ENCODE assay signal across 6 fruit fly cellular contexts in the genomic region with DNA sequence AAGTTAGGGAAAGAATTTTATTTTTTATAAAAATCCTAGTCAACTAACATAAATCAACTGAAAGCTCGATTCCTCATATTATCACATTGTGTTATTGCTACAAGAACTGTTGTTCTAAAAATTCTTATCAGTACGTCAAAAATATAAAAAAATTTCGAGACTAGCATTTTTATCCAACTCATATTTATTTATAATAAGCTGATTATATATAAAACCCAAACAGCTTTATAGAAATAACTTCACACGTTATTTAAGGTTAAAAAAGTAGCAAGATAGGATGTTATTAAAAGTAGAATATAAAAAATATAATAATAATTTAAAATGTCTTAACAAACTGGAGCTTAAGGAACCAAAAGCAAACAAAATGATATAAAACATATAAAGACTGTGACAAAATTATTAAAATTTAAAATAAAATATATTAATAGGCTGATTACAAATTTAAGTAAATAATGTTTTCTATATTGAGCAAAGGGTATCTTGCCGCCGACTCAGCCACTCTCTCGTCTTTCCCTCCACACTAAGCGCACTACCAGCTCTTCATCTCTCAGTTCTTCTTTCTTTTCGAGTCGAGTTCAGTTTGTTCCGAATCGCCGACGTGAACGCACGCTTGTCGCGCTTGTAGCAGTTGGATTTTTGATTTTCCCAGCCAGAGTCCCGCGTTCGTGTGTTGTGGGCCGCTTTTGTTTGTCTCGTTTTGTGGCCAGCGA.
A peak's percentile ranks its signal among the peaks of the same experiment; 100 is the strongest.
TF ChIP-seq lines count a peak whose summit lies in the region.

A gene (plus strand): TSS at position 573 of the 710 bp plus-strand sequence.

- no peak for TF ChIP-seq CTCF in whole organism, embryonic (GFP tag; optimal IDR thresholded peaks at IDR 0.05; lab: Kevin White, UChicago)

TF ChIP-seq in whole organism, 6 proteins besides CTCF, POLR2A, EP300 and RAD21:
- TF ChIP-seq pan (optimal IDR thresholded peaks at IDR 0.05; lab: Kevin White, UChicago) (peak; percentile 85), psq (optimal IDR thresholded peaks at IDR 0.05; lab: Kevin White, UChicago) (no peak), usp (GFP tag; optimal IDR thresholded peaks at IDR 0.05; lab: Kevin White, UChicago) (no peak), EcR (GFP tag; optimal IDR thresholded peaks at IDR 0.05; lab: Kevin White, UChicago) (peak in 1 of 2 experiments; percentile 46), Dll (optimal IDR thresholded peaks at IDR 0.05; lab: Kevin White, UChicago) (no peak), CG8478 (optimal IDR thresholded peaks at IDR 0.05; lab: Kevin White, UChicago) (no peak)
TF ChIP-seq in whole organism: peak in this region for 2.

TF ChIP-seq in whole organism, adult, 20 proteins besides CTCF, POLR2A, EP300 and RAD21:
- TF ChIP-seq CG7101 (tag; optimal IDR thresholded peaks at IDR 0.05; lab: Kevin White, UChicago) (no peak), CG1620 (GFP tag; optimal IDR thresholded peaks at IDR 0.05; lab: Kevin White, UChicago) (peak; percentile 0)

TF ChIP-seq in whole organism, embryonic, 481 proteins besides CTCF, POLR2A, EP300 and RAD21 (continues in another document):
- TF ChIP-seq CG12299 (tag; optimal IDR thresholded peaks at IDR 0.05; lab: Kevin White, UChicago), result no peak
- peak; percentile 27 for TF ChIP-seq nmo (GFP tag; optimal IDR thresholded peaks at IDR 0.05; lab: Kevin White, UChicago)
- no peak for TF ChIP-seq CG4617 (GFP tag; optimal IDR thresholded peaks at IDR 0.05; lab: Kevin White, UChicago; ENCODE audit: borderline replicate concordance)
- no peak for TF ChIP-seq Scr (GFP tag; IDR thresholded peaks at IDR 0.05; lab: Robert Waterston, UW; ENCODE audit: partially characterized antibody)
- TF ChIP-seq C15 (GFP tag; IDR thresholded peaks at IDR 0.05; lab: Robert Waterston, UW), result no peak
- TF ChIP-seq chm (GFP tag; IDR thresholded peaks at IDR 0.05; lab: Robert Waterston, UW), result peak; percentile 86
- no peak for TF ChIP-seq crc (GFP tag; optimal IDR thresholded peaks at IDR 0.05; lab: Kevin White, UChicago)
- no peak for TF ChIP-seq Sin3A (optimal IDR thresholded peaks at IDR 0.05; lab: Kevin White, UChicago)
- TF ChIP-seq CG30403 (GFP tag; optimal IDR thresholded peaks at IDR 0.05; lab: Kevin White, UChicago), result no peak
- TF ChIP-seq dan (GFP tag; IDR thresholded peaks at IDR 0.05; lab: Robert Waterston, UW), result no peak
- TF ChIP-seq BEAF-32 (GFP tag; optimal IDR thresholded peaks at IDR 0.05; lab: Kevin White, UChicago), result no peak
- TF ChIP-seq NFAT (GFP tag; IDR thresholded peaks at IDR 0.05; lab: Robert Waterston, UW), result peak; percentile 65; the same call in 1 of the 2 replicates
- TF ChIP-seq da (GFP tag; optimal IDR thresholded peaks at IDR 0.05; lab: Kevin White, UChicago), result no peak
- TF ChIP-seq odd (GFP tag; optimal IDR thresholded peaks at IDR 0.05; lab: Kevin White, UChicago), result no peak
- TF ChIP-seq onecut (GFP tag; IDR thresholded peaks at IDR 0.05; lab: Robert Waterston, UW), result no peak
- TF ChIP-seq CG17912 (GFP tag; optimal IDR thresholded peaks at IDR 0.05; lab: Kevin White, UChicago), result no peak
- no peak for TF ChIP-seq dysf (GFP tag; IDR thresholded peaks at IDR 0.05; lab: Robert Waterston, UW)
- TF ChIP-seq Drgx (GFP tag; IDR thresholded peaks at IDR 0.05; lab: Robert Waterston, UW), result no peak
- no peak for TF ChIP-seq CG18011 (GFP tag; optimal IDR thresholded peaks at IDR 0.05; lab: Kevin White, UChicago)

TF ChIP-seq in whole organism, prepupa, 60 proteins besides CTCF, POLR2A, EP300 and RAD21 (continues in another document):
- TF ChIP-seq CG6276 (GFP tag; optimal IDR thresholded peaks at IDR 0.05; lab: Kevin White, UChicago), result no peak
- TF ChIP-seq Eip78C (GFP tag; lab: Kevin White, UChicago), result peak; percentile 63
- no peak for TF ChIP-seq CG8319 (GFP tag; optimal IDR thresholded peaks at IDR 0.05; lab: Kevin White, UChicago)
- TF ChIP-seq eg (GFP tag; IDR thresholded peaks at IDR 0.05; lab: Robert Waterston, UW), result peak; percentile 68
- TF ChIP-seq Hr38 (GFP tag; optimal IDR thresholded peaks at IDR 0.05; lab: Kevin White, UChicago), result no peak
- no peak for TF ChIP-seq acj6 (GFP tag; optimal IDR thresholded peaks at IDR 0.05; lab: Kevin White, UChicago)
- TF ChIP-seq Lpt (GFP tag; optimal IDR thresholded peaks at IDR 0.05; lab: Kevin White, UChicago), result no peak
- TF ChIP-seq net (GFP tag; optimal IDR thresholded peaks at IDR 0.05; lab: Kevin White, UChicago), result no peak
- TF ChIP-seq cyc (GFP tag; optimal IDR thresholded peaks at IDR 0.05; lab: Kevin White, UChicago), result no peak
- TF ChIP-seq ss (GFP tag; optimal IDR thresholded peaks at IDR 0.05; lab: Kevin White, UChicago), result no peak
- TF ChIP-seq spab (GFP tag; optimal IDR thresholded peaks at IDR 0.05; lab: Kevin White, UChicago), result no peak
- TF ChIP-seq CG11762 (GFP tag; optimal IDR thresholded peaks at IDR 0.05; lab: Kevin White, UChicago; ENCODE audit: insufficient read depth), result no peak
- TF ChIP-seq Blimp-1 (GFP tag; optimal IDR thresholded peaks at IDR 0.05; lab: Kevin White, UChicago), result no peak
- TF ChIP-seq Gug (GFP tag; IDR thresholded peaks at IDR 0.05; lab: Robert Waterston, UW), result 0 out of 2 replicates have a peak, but pooled peaks have one; percentile 18
- TF ChIP-seq pdm3 (GFP tag; optimal IDR thresholded peaks at IDR 0.05; lab: Kevin White, UChicago), result peak; percentile 1
- TF ChIP-seq fd59A (GFP tag; optimal IDR thresholded peaks at IDR 0.05; lab: Kevin White, UChicago), result no peak
- TF ChIP-seq CG7368 (GFP tag; optimal IDR thresholded peaks at IDR 0.05; lab: Kevin White, UChicago), result no peak
- no peak for TF ChIP-seq CG8632 (GFP tag; optimal IDR thresholded peaks at IDR 0.05; lab: Kevin White, UChicago)
- peak; percentile 29 for TF ChIP-seq dsx (GFP tag; optimal IDR thresholded peaks at IDR 0.05; lab: Kevin White, UChicago; ENCODE audit: poor library complexity, severe bottlenecking)

TF ChIP-seq in whole organism, pupa, 21 proteins besides CTCF, POLR2A, EP300 and RAD21:
- TF ChIP-seq CG14655 (GFP tag; optimal IDR thresholded peaks at IDR 0.05; lab: Kevin White, UChicago) (peak; percentile 25), CG9948 (tag; optimal IDR thresholded peaks at IDR 0.05; lab: Kevin White, UChicago) (peak; percentile 26), CG4496 (GFP tag; IDR thresholded peaks at IDR 0.05; lab: Robert Waterston, UW) (peak; percentile 68), rn (GFP tag; IDR thresholded peaks at IDR 0.05; lab: Robert Waterston, UW) (0 out of 2 replicates have a peak, but pooled peaks have one; percentile 8), CG32121 (GFP tag; IDR thresholded peaks at IDR 0.05; lab: Robert Waterston, UW) (0 out of 2 replicates have a peak, but pooled peaks have one; percentile 15), CG10348 (GFP tag; IDR thresholded peaks at IDR 0.05; lab: Robert Waterston, UW) (no peak), CG8301 (tag; optimal IDR thresholded peaks at IDR 0.05; lab: Kevin White, UChicago) (no peak), Ets98B (GFP tag; IDR thresholded peaks at IDR 0.05; lab: Robert Waterston, UW) (peak; percentile 63), EcR (GFP tag; optimal IDR thresholded peaks at IDR 0.05; lab: Kevin White, UChicago) (peak; percentile 61), CG8159 (tag; optimal IDR thresholded peaks at IDR 0.05; lab: Kevin White, UChicago) (peak; percentile 19), gl (tag; optimal IDR thresholded peaks at IDR 0.05; lab: Kevin White, UChicago) (no peak), fd96Ca (GFP tag; IDR thresholded peaks at IDR 0.05; lab: Robert Waterston, UW) (peak; percentile 45; the same call in 1 of the 3 replicates)
TF ChIP-seq in whole organism, pupa: peak in this region for 9.

TF ChIP-seq in whole organism, wandering third instar larva, 38 proteins besides CTCF, POLR2A, EP300 and RAD21:
- peak; percentile 43 for TF ChIP-seq psq (GFP tag; optimal IDR thresholded peaks at IDR 0.05; lab: Kevin White, UChicago)
- no peak for TF ChIP-seq OdsH (GFP tag; optimal IDR thresholded peaks at IDR 0.05; lab: Kevin White, UChicago)
- no peak for TF ChIP-seq dsf (GFP tag; optimal IDR thresholded peaks at IDR 0.05; lab: Kevin White, UChicago; ENCODE audit: borderline replicate concordance)
- peak in 1 of 2 experiments; percentile 6 for TF ChIP-seq foxo (GFP tag; optimal IDR thresholded peaks at IDR 0.05; lab: Kevin White, UChicago)
- peak; percentile 52 for TF ChIP-seq Hnf4 (GFP tag; optimal IDR thresholded peaks at IDR 0.05; lab: Kevin White, UChicago)
- TF ChIP-seq pan (optimal IDR thresholded peaks at IDR 0.05; lab: Kevin White, UChicago), result peak; percentile 56
- no peak for TF ChIP-seq Rel (GFP tag; optimal IDR thresholded peaks at IDR 0.05; lab: Kevin White, UChicago)
- TF ChIP-seq Rel (tag; optimal IDR thresholded peaks at IDR 0.05; lab: Kevin White, UChicago), result peak; percentile 18
- no peak for TF ChIP-seq br (GFP tag; optimal IDR thresholded peaks at IDR 0.05; lab: Kevin White, UChicago)
- TF ChIP-seq fru (GFP tag; optimal IDR thresholded peaks at IDR 0.05; lab: Kevin White, UChicago), result no peak
- peak; percentile 36 for TF ChIP-seq HLH106 (tag; optimal IDR thresholded peaks at IDR 0.05; lab: Kevin White, UChicago)
- no peak for TF ChIP-seq lola (GFP tag; optimal IDR thresholded peaks at IDR 0.05; lab: Kevin White, UChicago)
- TF ChIP-seq Dif (GFP tag; optimal IDR thresholded peaks at IDR 0.05; lab: Kevin White, UChicago; ENCODE audit: partially characterized antibody), result peak; percentile 75
- TF ChIP-seq Vsx2 (GFP tag; optimal IDR thresholded peaks at IDR 0.05; lab: Kevin White, UChicago; ENCODE audit: partially characterized antibody), result peak; percentile 35
- peak; percentile 66 for TF ChIP-seq Hr83 (GFP tag; optimal IDR thresholded peaks at IDR 0.05; lab: Kevin White, UChicago; ENCODE audit: poor library complexity, severe bottlenecking)
- peak; percentile 53 for TF ChIP-seq woc (GFP tag; optimal IDR thresholded peaks at IDR 0.05; lab: Kevin White, UChicago)
- peak; percentile 75 for TF ChIP-seq jim (GFP tag; optimal IDR thresholded peaks at IDR 0.05; lab: Kevin White, UChicago)
- TF ChIP-seq dl (GFP tag; optimal IDR thresholded peaks at IDR 0.05; lab: Kevin White, UChicago; ENCODE audit: insufficient read depth in 1 of 2, partially characterized antibody in 2 of 2), result peak in 1 of 2 experiments; percentile 37
- TF ChIP-seq Myc (optimal IDR thresholded peaks at IDR 0.05; lab: Kevin White, UChicago), result no peak
